Fruit fly (Drosophila melanogaster) whole organism, wandering third instar larva: ENCODE results near the gene CG33543.

Experiments
- Abd-B ChIP-seq: fragments of >200 bp; optimal IDR thresholded peaks from 2 replicates; lab custom pipeline; 2017; ENCODE audit warnings: missing biosample characterization, missing genetic modification characterization
- HLH106 ChIP-seq: fragments of 200-800 bp; optimal IDR thresholded peaks from 3 replicates; lab custom pipeline; 2019; ENCODE audit warnings: missing biosample characterization, mild to moderate bottlenecking, missing genetic modification characterization, moderate library complexity
- N ChIP-seq: fragments of >200 bp; optimal IDR thresholded peaks from 2 replicates; lab custom pipeline; 2018; ENCODE audit warnings: missing biosample characterization, missing external identifiers, missing genetic modification characterization
- psq ChIP-seq: fragments of 200-800 bp; sonication (Bioruptor generic); optimal IDR thresholded peaks from 3 replicates; lab custom pipeline; 2017; ENCODE audit warnings: missing biosample characterization, mild to moderate bottlenecking, missing genetic modification characterization, moderate library complexity
- sage ChIP-seq: fragments of 200-800 bp; sonication (Bioruptor generic); optimal IDR thresholded peaks from 2 replicates; lab custom pipeline; 2016; ENCODE audit warnings: missing biosample characterization, mild to moderate bottlenecking, missing genetic modification characterization

- TF ChIP-seq psq (GFP tag; lab: Kevin White, UChicago) (peak; percentile 16), Abd-B (GFP tag; lab: Kevin White, UChicago) (no peak), HLH106 (tag; lab: Kevin White, UChicago) (peak; percentile 61), N (no peak), sage (GFP tag; lab: Kevin White, UChicago) (no peak)
Measured at dm6 chr2L:1986343-1987280, 19.5 kb downstream of the CG33543 start.
